Fruit fly (Drosophila melanogaster) whole organism, embryonic: ENCODE results near the gene IA-2.

Experiments used
- Blimp-1 ChIP-seq: fragments of 200-800 bp; sonication (Bioruptor generic); optimal IDR thresholded peaks from 3 replicates; lab custom pipeline; 2018; ENCODE audit warnings: missing biosample characterization, missing genetic modification characterization, mild to moderate bottlenecking, moderate library complexity, missing genetic modification reagents
- CG10147 ChIP-seq: fragments of 200-800 bp; sonication (Bioruptor generic); optimal IDR thresholded peaks from 2 replicates; lab custom pipeline; 2019; ENCODE audit warnings: missing biosample characterization, mild to moderate bottlenecking, missing genetic modification characterization, moderate library complexity
- CG11504 ChIP-seq: fragments of 200-800 bp; sonication (Bioruptor generic); optimal IDR thresholded peaks from 3 replicates; lab custom pipeline; 2019; ENCODE audit warnings: missing biosample characterization, mild to moderate bottlenecking, missing genetic modification characterization, moderate library complexity
- CG12299 ChIP-seq: fragments of 200-800 bp; sonication (Bioruptor generic); optimal IDR thresholded peaks from 2 replicates; lab custom pipeline; 2018; ENCODE audit warnings: missing biosample characterization, mild to moderate bottlenecking, missing genetic modification characterization
- CG13424 ChIP-seq: fragments of 200-800 bp; sonication (Bioruptor generic); optimal IDR thresholded peaks from 2 replicates; lab custom pipeline; 2019; ENCODE audit warnings: missing biosample characterization, mild to moderate bottlenecking, missing genetic modification characterization, moderate library complexity
- CG3407 ChIP-seq: fragments of 200-800 bp; sonication (Bioruptor generic); optimal IDR thresholded peaks from 2 replicates; lab custom pipeline; 2018; ENCODE audit warnings: missing biosample characterization, mild to moderate bottlenecking, missing genetic modification characterization
- CG3995 ChIP-seq: fragments of 200-800 bp; sonication (Bioruptor generic); optimal IDR thresholded peaks from 3 replicates; lab custom pipeline; 2016; ENCODE audit warnings: missing biosample characterization, missing genetic modification characterization
- CG4328 ChIP-seq: fragments of 200-800 bp; sonication (Bioruptor generic); optimal IDR thresholded peaks from 3 replicates; lab custom pipeline; 2017; ENCODE audit warnings: missing biosample characterization, missing genetic modification reagents, missing genetic modification characterization
- CG6683 ChIP-seq: fragments of 200-800 bp; sonication (Bioruptor generic); optimal IDR thresholded peaks from 2 replicates; lab custom pipeline; 2017; ENCODE audit warnings: missing biosample characterization, mild to moderate bottlenecking, missing genetic modification characterization, missing genetic modification reagents
- CG7839 ChIP-seq: fragments of 200-800 bp; sonication (Bioruptor generic); optimal IDR thresholded peaks from 3 replicates; lab custom pipeline; 2018; ENCODE audit warnings: missing biosample characterization, mild to moderate bottlenecking, missing genetic modification characterization, moderate library complexity
- CG8290 ChIP-seq, 3 experiments: fragments of 200-800 bp; sonication (Bioruptor generic); optimal IDR thresholded peaks; 2 replicates each; lab custom pipeline; 2016 to 2019; ENCODE audit warnings: missing biosample characterization in 3 of 3, missing genetic modification characterization in 3 of 3, mild to moderate bottlenecking in 2 of 3, moderate library complexity in 1 of 3
- D19B ChIP-seq: fragments of 200-800 bp; sonication (Bioruptor generic); optimal IDR thresholded peaks from 2 replicates; lab custom pipeline; 2017; ENCODE audit warnings: missing biosample characterization, mild to moderate bottlenecking, missing genetic modification characterization
- Drgx ChIP-seq: fragments of 200-800 bp; sonication (Bioruptor generic); IDR thresholded peaks from 2 replicates; pipeline ENCODE4 v1.3.6; 2022; ENCODE audit warnings: missing biosample characterization, missing genetic modification characterization
- H2.0 ChIP-seq: fragments of 200-800 bp; sonication (Bioruptor generic); IDR thresholded peaks from 2 replicates; pipeline ENCODE4 v1.3.6; 2022; ENCODE audit warnings: missing biosample characterization, missing genetic modification characterization
- MBD-R2 ChIP-seq: fragments of 200-800 bp; sonication (Bioruptor generic); IDR thresholded peaks from 2 replicates; pipeline ENCODE4 v1.3.6; 2022; ENCODE audit warnings: missing biosample characterization, missing genetic modification characterization
- Med ChIP-seq: fragments of 200-800 bp; sonication (Bioruptor generic); peaks from one replicate; lab custom pipeline; 2016; ENCODE audit warnings: missing biosample characterization, missing genetic modification characterization, mild to moderate bottlenecking, inconsistent platforms, moderate library complexity
- Mes4 ChIP-seq: fragments of 200-800 bp; sonication (Bioruptor generic); optimal IDR thresholded peaks from 2 replicates; lab custom pipeline; 2016; ENCODE audit warnings: missing biosample characterization, missing genetic modification characterization
- NfI ChIP-seq: fragments of 200-800 bp; sonication (Bioruptor generic); optimal IDR thresholded peaks from 3 replicates; lab custom pipeline; 2018; ENCODE audit warnings: missing biosample characterization, mild to moderate bottlenecking, missing genetic modification characterization, moderate library complexity
- Pdp1 ChIP-seq, 2 experiments: fragments of 200-800 bp; sonication (Bioruptor generic); optimal IDR thresholded peaks; 3 replicates each; lab custom pipeline; 2016; ENCODE audit warnings: missing biosample characterization in 2 of 2, missing genetic modification characterization in 2 of 2, mild to moderate bottlenecking in 1 of 2, moderate library complexity in 1 of 2
- Stat92E ChIP-seq, 3 experiments: fragments of >200 bp in 2 of 3; fragments of 200-800 bp in 1 of 3; sonication (Bioruptor generic) in 1 of 3; optimal IDR thresholded peaks; 2 replicates each; lab custom pipeline; 2017 to 2019; ENCODE audit warnings: missing biosample characterization in 3 of 3, missing genetic modification characterization in 3 of 3, mild to moderate bottlenecking in 1 of 3, moderate library complexity in 1 of 3
- Trl ChIP-seq, 3 experiments: fragments of >200 bp in 2 of 3; fragments of 200-800 bp in 1 of 3; sonication (Bioruptor generic) in 1 of 3; optimal IDR thresholded peaks; 2 replicates in 1 of 3; 3 replicates in 2 of 3; lab custom pipeline; 2016 to 2017; ENCODE audit warnings: missing biosample characterization in 1 of 3, missing genetic modification characterization in 1 of 3
- YL-1 ChIP-seq: fragments of 200-800 bp; sonication (Bioruptor generic); optimal IDR thresholded peaks from 3 replicates; lab custom pipeline; 2017; ENCODE audit warnings: missing biosample characterization, mild to moderate bottlenecking, missing genetic modification characterization
- abd-A ChIP-seq: fragments of 200-800 bp; sonication (Bioruptor generic); optimal IDR thresholded peaks from 3 replicates; lab custom pipeline; 2019; ENCODE audit warnings: missing biosample characterization, mild to moderate bottlenecking, missing genetic modification characterization, moderate library complexity
- ac ChIP-seq: fragments of 200-800 bp; sonication (Bioruptor generic); optimal IDR thresholded peaks from 3 replicates; lab custom pipeline; 2017; ENCODE audit warnings: missing biosample characterization, mild to moderate bottlenecking, missing genetic modification characterization
- ato ChIP-seq: fragments of 200-800 bp; sonication (Bioruptor generic); IDR thresholded peaks from 2 replicates; pipeline ENCODE4 v1.3.6; 2022; ENCODE audit warnings: missing biosample characterization, missing genetic modification characterization; ENCODE audit not compliant: partially characterized antibody
- ftz-f1 ChIP-seq: fragments of 200-800 bp; sonication (Bioruptor generic); optimal IDR thresholded peaks from 2 replicates; lab custom pipeline; 2016; ENCODE audit warnings: missing biosample characterization, missing genetic modification characterization
- grn ChIP-seq: fragments of 200-800 bp; sonication (Bioruptor generic); optimal IDR thresholded peaks from 3 replicates; lab custom pipeline; 2017; ENCODE audit warnings: missing biosample characterization, missing genetic modification characterization
- gt ChIP-seq: fragments of 200-800 bp; sonication (Bioruptor generic); IDR thresholded peaks from 2 replicates; pipeline ENCODE4 v1.3.6; 2022; ENCODE audit warnings: missing biosample characterization, missing genetic modification characterization
- insv ChIP-seq, 2 experiments: fragments of 200-800 bp; sonication (Bioruptor generic); optimal IDR thresholded peaks; 3 replicates each; lab custom pipeline; 2016 to 2018; ENCODE audit warnings: missing biosample characterization in 2 of 2, missing genetic modification characterization in 2 of 2
- lab ChIP-seq: fragments of 200-800 bp; sonication (Bioruptor generic); optimal IDR thresholded peaks from 3 replicates; lab custom pipeline; 2017; ENCODE audit warnings: missing biosample characterization, missing genetic modification characterization, mild to moderate bottlenecking, moderate library complexity, missing genetic modification reagents
- lov ChIP-seq, 2 experiments: fragments of 200-800 bp in 1 of 2; fragments of >200 bp in 1 of 2; sonication (Bioruptor generic) in 1 of 2; IDR thresholded peaks in 1 of 2; optimal IDR thresholded peaks in 1 of 2; 2 replicates in 1 of 2; 3 replicates in 1 of 2; pipeline versions ENCODE4 v1.3.6 to Lab custom; 2017 to 2022; ENCODE audit warnings: missing biosample characterization in 1 of 2, missing genetic modification characterization in 1 of 2
- row ChIP-seq: fragments of 200-800 bp; sonication (Bioruptor generic); IDR thresholded peaks from 3 replicates; pipeline ENCODE4 v1.3.6; 2022; ENCODE audit warnings: missing biosample characterization, missing genetic modification characterization
- sens ChIP-seq: fragments of 200-800 bp; sonication (Bioruptor generic); peaks from one replicate; lab custom pipeline; 2016; ENCODE audit warnings: missing biosample characterization, missing genetic modification characterization
- seq ChIP-seq: fragments of 200-800 bp; sonication (Bioruptor generic); IDR thresholded peaks from 2 replicates; pipeline ENCODE4 v1.3.6; 2022; ENCODE audit warnings: missing biosample characterization, missing genetic modification characterization
- ssp ChIP-seq: fragments of 200-800 bp; sonication (Bioruptor generic); IDR thresholded peaks from 2 replicates; pipeline ENCODE4 v1.3.6; 2022; ENCODE audit warnings: missing biosample characterization, missing genetic modification characterization
- tap ChIP-seq: fragments of 200-800 bp; optimal IDR thresholded peaks from 3 replicates; lab custom pipeline; 2019; ENCODE audit warnings: missing biosample characterization, mild to moderate bottlenecking, missing genetic modification characterization, moderate library complexity
- zen ChIP-seq: fragments of 200-800 bp; sonication (Bioruptor generic); optimal IDR thresholded peaks from 3 replicates; lab custom pipeline; 2018; ENCODE audit warnings: missing biosample characterization, mild to moderate bottlenecking, missing genetic modification characterization, moderate library complexity

Gene IA-2

dm6 chr2L:1074180-1074864, 26.5 kb upstream of the IA-2 start (continued):
- TF ChIP-seq CG8290 (GFP tag; optimal IDR thresholded peaks at IDR 0.05; lab: Kevin White, UChicago), result peak; percentile 53
- peak in 1 of 2 experiments; percentile 82 for TF ChIP-seq CG8290 (tag; optimal IDR thresholded peaks at IDR 0.05; lab: Kevin White, UChicago)
- peak in 1 of 3 experiments; percentile 70 for TF ChIP-seq Stat92E (GFP tag; optimal IDR thresholded peaks at IDR 0.05; lab: Kevin White, UChicago)
- peak; percentile 66 for TF ChIP-seq zen
- 0 out of 2 replicates have a peak, but pooled peaks have one; percentile 15 for TF ChIP-seq MBD-R2
- TF ChIP-seq tap, result peak; percentile 85
- peak; percentile 89 for TF ChIP-seq CG7839
- no peak for TF ChIP-seq grn (GFP tag; lab: Kevin White, UChicago)
- TF ChIP-seq gt (GFP tag; lab: Robert Waterston, UW), result 0 out of 2 replicates have a peak, but pooled peaks have one; percentile 9
- peak; percentile 68 for TF ChIP-seq NfI (GFP tag; lab: Kevin White, UChicago)
- peak; percentile 42 for TF ChIP-seq CG6683 (GFP tag; lab: Kevin White, UChicago)
- TF ChIP-seq seq (GFP tag; lab: Robert Waterston, UW), result peak; percentile 59; the same call in 1 of the 2 replicates
- TF ChIP-seq CG13424, result peak; percentile 81
- TF ChIP-seq YL-1 (GFP tag; lab: Kevin White, UChicago), result peak; percentile 23
- TF ChIP-seq abd-A (tag; lab: Kevin White, UChicago), result peak; percentile 58
- TF ChIP-seq ac (GFP tag; lab: Kevin White, UChicago), result peak; percentile 55
- TF ChIP-seq ato (GFP tag; lab: Robert Waterston, UW), result no peak
- TF ChIP-seq H2.0, result peak; percentile 66
- TF ChIP-seq Blimp-1 (GFP tag; lab: Kevin White, UChicago), result peak; percentile 87
- TF ChIP-seq CG10147 (GFP tag; lab: Kevin White, UChicago), result peak; percentile 51
- TF ChIP-seq CG4328 (GFP tag; lab: Kevin White, UChicago), result peak; percentile 41
- TF ChIP-seq Mes4 (GFP tag; lab: Kevin White, UChicago), result peak; percentile 78
- TF ChIP-seq ftz-f1 (GFP tag; lab: Kevin White, UChicago), result no peak

dm6 chr2L:1073530-1073929, 25.7 kb upstream of the IA-2 start:
- TF ChIP-seq sens (GFP tag; lab: Kevin White, UChicago) (peak; percentile 75), lov (optimal IDR thresholded peaks at IDR 0.05; lab: Kevin White, UChicago) (no peak), lov (GFP tag; IDR thresholded peaks at IDR 0.05; lab: Robert Waterston, UW) (0 out of 3 replicates have a peak, but pooled peaks have one; percentile 11), Med (GFP tag; lab: Kevin White, UChicago) (peak; percentile 65), CG3995 (GFP tag; lab: Kevin White, UChicago) (no peak), Pdp1 (GFP tag; optimal IDR thresholded peaks at IDR 0.05; lab: Kevin White, UChicago) (peak in 1 of 2 experiments; percentile 10), CG11504 (tag; lab: Kevin White, UChicago) (peak; percentile 4), Drgx (peak; percentile 47; the same call in 1 of the 2 replicates), CG3407 (GFP tag; lab: Kevin White, UChicago) (no peak), D19B (GFP tag; lab: Kevin White, UChicago) (peak; percentile 43), insv (GFP tag; optimal IDR thresholded peaks at IDR 0.05; lab: Kevin White, UChicago) (no peak), row (GFP tag; lab: Robert Waterston, UW) (peak; percentile 28; the same call in 1 of the 3 replicates), lab (GFP tag; lab: Kevin White, UChicago) (peak; percentile 54), ssp (0 out of 2 replicates have a peak, but pooled peaks have one; percentile 5), Trl (optimal IDR thresholded peaks at IDR 0.05; lab: Kevin White, UChicago) (no peak), Trl (GFP tag; optimal IDR thresholded peaks at IDR 0.05; lab: Kevin White, UChicago) (no peak), CG12299 (tag; lab: Kevin White, UChicago) (no peak)
